Worm (Caenorhabditis elegans) whole organism, dauer: ENCODE data around the gene srz-102.

Source experiments
- unc-62 ChIP-seq: sonication (generic microtip); optimal IDR thresholded peaks from 2 replicates; lab custom pipeline; 2017; ENCODE audit warnings: missing biosample characterization, missing genetic modification reagents, missing genetic modification characterization

Gene srz-102

DNA sequence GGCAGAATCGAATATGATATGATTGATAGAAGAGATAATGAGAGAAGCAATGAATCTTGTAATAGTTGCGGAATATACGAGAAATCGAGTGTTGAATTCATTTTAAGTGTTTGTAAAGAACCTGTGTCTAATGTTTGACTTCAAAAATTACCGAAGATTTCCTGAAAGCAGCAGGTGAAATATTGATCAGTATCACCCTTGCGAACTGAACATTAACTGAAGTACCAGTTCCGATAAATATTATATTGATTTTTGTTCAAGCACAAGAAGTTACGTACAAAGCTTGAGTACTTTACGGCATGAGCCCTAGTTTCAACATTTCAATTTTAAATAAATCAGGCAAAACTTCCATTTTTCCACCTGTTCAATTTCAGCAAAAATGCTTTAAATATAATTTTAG, 8.1 kb upstream of the srz-102 start, which contains the start of gene srz-103:
srz-103 (minus strand) TSS at position 101 of the 400 bp plus-strand sequence.
- TF ChIP-seq unc-62 (GFP tag; lab: Kevin White, UChicago) = no peak

DNA sequence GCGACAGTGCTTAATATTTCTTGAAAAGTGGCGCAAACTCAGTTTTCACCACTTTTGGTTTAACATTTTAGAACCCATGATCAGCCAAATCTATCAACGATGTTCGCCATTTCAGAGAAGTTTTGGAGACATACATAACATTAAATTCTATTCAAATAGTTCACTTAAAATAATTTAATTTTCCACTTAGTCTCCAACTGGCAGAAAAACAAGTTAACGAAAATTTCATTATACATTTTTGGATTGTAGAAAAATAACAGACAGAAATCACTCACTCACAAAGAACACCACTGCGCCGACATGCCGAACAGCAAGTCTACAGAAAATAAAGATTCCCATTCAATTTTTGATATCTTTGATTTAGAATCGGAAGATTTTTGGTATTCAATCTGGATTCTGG, 7.3 kb upstream of the srz-102 start, which contains the start of gene srw-44:
srw-44 (plus strand) TSS at position 301 of the 400 bp plus-strand sequence.
- no peak for TF ChIP-seq unc-62 (GFP tag; lab: Kevin White, UChicago)

DNA sequence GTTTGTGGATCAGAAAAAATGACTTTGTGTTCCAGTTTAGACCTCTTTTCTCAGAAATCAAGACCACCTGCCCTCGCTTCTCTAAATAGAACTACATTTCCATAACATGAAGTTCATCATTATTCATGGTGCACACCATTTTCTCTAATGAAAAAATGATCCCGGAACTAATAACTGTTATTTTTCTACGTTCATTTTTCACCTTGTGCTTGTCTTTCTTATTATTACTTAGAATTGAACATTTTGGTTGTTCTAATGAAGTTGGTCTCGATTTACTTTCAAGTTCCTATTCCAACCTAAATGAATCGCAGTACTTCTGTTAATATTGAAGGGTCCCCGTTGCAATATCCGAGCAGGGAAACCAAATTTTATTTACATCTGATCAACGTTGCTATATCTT, 4.4 kb upstream of the srz-102 start, which contains the start of gene srw-36:
srw-36 (plus strand) TSS at position 301 of the 400 bp plus-strand sequence.
- TF ChIP-seq unc-62 (GFP tag; lab: Kevin White, UChicago) = no peak

DNA sequence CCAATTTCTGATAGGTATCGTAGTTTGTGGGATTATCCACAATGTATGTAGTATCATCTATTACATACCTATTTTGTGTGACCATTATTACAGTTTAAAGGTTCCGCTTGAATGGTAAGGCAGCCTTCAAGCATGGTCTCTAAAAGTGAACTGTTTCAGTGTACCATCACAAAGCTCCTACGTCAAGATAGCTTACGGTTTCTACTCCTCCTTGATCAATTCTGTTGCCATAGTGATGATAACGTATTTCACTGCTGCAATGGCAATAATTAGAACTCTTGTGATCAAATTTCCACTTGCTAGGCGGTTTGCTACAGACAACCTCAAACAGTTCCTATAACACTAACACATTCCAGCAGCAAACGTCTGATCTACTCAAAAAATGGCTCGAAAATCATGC, 4.0 kb upstream of the srz-102 start:
- no peak for TF ChIP-seq unc-62 (GFP tag; lab: Kevin White, UChicago)

DNA sequence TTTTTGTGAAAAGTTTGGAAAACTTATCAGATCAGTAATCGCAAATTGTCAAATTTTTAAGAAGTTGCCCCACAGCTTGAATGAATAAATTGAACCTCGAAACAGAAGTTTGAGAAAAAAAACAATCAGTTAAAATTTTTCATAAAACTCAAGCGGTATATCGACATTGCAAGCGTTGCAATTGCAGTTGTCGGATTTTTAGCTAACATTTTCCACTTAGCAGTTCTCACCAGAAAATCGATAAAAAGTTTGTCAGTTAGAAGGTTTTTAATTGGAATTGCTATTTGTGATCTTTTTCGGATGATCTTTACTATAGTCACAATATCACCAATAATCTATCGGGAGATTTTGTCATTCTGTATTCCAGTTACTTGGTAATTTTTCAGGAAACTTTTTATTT, 1.6 kb upstream of the srz-102 start, which contains the start of gene srw-43:
srw-43 (plus strand) TSS at position 301 of the 400 bp plus-strand sequence.
- TF ChIP-seq unc-62 (GFP tag; lab: Kevin White, UChicago) = no peak

DNA sequence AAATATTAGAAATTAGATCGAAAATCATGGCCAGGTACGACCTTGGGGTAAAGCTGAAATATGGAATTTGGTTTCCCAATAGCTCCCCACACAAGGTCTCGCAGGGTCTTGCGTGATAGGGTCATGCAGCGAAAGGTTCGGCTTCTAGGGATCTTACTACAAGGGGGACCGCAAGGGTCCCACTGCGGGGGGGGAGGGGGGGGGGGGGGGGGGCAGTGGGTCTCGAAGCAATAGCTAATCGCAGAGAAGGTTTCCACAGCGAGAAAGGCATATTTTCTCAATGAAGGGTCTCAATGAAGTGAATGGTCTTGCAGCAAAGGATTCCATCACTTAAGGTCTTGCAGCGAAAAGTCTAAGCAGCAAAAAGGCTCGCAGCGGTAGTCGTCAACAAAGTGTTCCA, 5.7 kb downstream of the srz-102 start:
- TF ChIP-seq unc-62 (GFP tag; lab: Kevin White, UChicago) = no peak

DNA sequence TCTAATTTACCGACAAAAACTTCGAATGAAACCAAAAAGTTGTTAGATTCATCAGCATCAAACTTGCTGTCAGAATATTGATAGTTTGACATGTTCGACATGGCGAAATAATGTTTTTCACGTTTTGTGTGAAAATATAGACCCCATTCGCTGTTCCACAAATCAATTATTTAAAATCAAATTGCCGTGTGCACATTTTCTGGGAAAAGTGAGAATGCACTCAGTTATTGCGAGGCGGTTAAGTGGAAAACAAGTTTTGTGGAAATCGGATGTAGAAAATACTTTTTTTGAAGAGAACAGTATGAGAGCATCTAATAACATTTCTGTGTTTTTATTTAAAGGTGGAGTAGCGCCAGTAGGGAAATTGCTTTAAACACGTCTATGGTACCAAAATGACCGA, 6.4 kb downstream of the srz-102 start, which contains the start of gene srw-42:
srw-42 (minus strand) TSS at position 101 of the 400 bp plus-strand sequence.
- TF ChIP-seq unc-62 (GFP tag; lab: Kevin White, UChicago) = no peak

DNA sequence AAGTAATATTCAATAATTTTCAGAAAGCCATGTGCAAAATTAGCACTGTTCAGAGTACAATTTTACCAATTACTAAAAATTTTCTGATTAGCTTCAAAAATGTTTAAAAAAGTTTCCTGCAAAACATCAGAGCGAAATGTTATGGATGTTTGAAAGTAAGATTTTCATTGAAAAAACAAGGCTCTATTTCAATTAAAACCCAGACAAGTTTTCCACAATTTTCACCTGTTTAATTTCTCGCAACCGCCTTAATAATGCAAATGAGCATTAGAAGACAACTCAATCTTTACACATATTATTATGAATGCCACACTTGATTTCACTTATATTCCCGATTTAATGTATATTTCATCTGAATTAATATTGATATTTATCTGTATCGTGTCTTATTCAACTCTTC, 7.2 kb downstream of the srz-102 start, which contains the start of gene srz-101:
srz-101 (plus strand) TSS at position 301 of the 400 bp plus-strand sequence.
- TF ChIP-seq unc-62 (GFP tag; lab: Kevin White, UChicago) = no peak

DNA sequence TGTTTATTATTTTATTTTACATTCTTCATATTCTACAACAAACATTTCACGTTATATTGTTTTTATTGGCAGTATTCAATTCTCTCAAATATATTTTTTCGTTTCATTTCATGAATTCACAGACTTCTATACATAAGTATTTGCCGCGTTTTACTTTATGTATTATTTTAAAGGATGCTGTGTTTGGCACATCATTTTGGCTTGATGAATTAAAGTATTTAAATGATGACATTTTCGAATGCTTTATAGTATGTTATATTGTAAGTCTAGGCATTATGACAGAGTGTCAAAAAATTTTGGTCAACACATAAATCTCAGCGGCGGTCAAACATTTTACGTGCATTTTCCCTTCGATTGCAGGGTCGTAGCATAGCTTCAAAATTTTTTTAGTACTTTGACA, 8.2 kb downstream of the srz-102 start:
- TF ChIP-seq unc-62 (GFP tag; lab: Kevin White, UChicago) = no peak

DNA sequence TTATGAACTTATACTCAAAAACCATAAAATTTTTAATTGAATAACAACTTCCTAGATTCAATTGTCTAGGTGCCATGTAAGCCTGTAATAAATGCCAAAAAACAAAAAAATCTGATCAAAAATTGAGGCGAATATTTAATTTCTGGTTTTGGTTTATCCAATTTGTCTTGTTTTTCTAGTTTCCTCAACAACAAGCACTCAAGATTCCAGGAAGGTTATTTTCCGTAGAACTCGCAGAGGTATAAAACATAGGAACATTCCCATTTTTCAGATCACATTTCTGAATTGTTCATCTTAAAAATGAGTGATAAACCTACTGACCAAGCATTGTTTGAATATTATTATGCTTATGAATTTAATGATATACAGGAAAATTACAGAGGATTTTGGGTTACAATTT, 9.9 kb downstream of the srz-102 start, which contains the start of gene srw-41:
srw-41 (plus strand) TSS at position 301 of the 400 bp plus-strand sequence.
- no peak for TF ChIP-seq unc-62 (GFP tag; lab: Kevin White, UChicago)

DNA sequence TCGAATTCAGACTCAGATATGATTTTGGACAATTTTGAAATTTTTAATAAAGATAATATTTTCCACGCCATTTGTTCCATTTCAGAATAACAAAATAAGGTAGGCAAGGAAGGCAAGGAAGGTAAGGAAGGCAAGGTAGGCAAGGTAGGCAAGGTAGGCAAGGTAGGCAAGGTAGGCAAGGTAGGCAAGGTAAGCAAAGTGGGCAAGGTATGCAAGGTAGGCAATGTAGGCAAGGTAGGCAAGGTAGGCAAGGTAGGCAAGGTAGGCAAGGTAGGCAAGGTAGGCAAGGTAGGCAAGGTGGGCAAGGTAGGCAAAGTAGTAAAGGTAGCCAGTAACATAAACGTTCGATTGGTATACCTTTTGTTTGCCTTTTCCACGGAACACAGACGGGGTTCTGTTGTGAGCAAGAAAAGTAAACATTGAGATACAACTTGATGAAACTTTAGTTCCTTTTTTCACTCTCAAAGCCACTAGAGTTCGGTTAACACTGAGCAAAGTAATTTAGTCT, 12.5 kb downstream of the srz-102 start, which contains the start of gene Y70C5C.1:
Y70C5C.1 (plus strand) TSS at position 458 of the 508 bp plus-strand sequence.
- no peak for TF ChIP-seq unc-62 (GFP tag; lab: Kevin White, UChicago)

DNA sequence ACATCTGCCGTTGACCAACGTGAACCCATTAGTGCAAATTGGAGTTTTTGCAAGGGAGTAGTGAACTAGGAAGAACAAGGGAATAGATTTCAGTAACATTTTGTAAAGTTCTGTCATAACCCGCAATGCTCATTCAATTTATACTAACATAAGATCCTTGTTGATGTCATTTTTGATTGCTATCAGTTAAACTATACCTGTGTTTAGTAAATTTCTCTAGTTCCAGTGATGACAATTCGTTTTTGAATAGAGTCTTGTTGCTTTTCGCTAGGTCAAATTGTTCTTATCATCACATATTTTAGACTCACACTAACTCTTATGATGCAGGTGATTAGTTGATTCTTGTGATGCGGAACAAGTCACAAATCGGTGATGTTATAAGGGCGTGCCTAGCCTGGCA, 19.2 kb downstream of the srz-102 start, which contains the start of gene clec-9:
clec-9 (minus strand) TSS at position 101 of the 400 bp plus-strand sequence.
- no peak for TF ChIP-seq unc-62 (GFP tag; lab: Kevin White, UChicago)

DNA sequence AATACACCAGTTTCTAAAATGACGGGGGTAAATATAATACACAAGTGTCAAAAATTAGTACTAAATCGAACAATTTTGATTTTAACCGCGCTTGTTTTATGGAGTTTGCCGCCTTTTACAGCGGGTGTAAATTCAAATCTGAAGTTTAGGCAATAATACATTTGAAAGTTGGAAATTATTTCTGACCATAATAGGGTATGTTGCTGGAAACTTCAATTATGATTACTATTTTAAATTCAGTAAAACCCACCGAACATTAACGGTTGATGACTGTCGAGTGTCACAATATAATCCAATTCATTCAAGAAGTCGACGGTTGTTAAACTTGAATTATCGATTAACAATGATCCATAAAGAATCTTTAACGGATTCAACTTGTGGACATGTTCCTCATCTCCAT, 26.5 kb downstream of the srz-102 start:
- TF ChIP-seq unc-62 (GFP tag; lab: Kevin White, UChicago) = no peak

DNA sequence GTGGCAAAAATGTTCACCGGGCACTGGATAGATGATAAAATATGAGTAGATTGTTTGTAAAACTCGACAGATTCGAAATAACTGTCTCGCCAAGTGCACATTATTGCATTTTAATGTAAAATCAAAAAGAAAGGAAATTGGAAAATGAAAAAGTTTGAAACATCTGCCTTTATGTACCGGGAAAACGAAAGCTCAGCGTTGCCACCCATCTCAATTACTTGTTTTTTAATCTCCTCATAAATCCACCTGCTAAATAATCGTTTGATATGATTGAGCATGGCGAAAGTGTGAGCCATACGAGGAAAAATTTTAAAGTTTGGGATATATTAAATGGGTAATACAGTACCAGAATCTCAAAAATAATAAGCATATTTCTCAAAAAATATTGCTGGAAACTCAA, 29.2 kb downstream of the srz-102 start, which contains the start of gene srh-137:
srh-137 (minus strand) TSS at position 101 of the 400 bp plus-strand sequence.
- no peak for TF ChIP-seq unc-62 (GFP tag; lab: Kevin White, UChicago)

DNA sequence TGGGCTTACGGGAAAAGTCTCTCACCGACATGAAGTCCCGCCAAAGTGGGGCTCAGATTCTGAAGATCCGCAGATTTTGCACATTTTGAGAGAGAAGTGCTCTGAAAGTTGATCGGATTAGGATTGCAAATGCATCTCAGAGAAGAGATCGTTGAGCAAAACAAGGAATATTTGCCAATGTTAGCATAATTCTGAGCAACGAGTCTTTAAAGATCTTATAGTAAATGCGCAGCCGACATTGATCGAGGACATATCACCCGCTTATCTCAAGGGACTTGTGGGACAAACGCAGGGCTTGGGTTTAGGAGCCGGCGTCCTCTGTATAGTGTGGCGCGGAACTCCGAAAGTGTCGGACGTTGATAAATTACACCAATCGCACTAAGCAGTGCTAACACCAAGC, 36.4 kb downstream of the srz-102 start, which contains the start of gene nhr-112:
nhr-112 (minus strand) TSS at position 101 of the 400 bp plus-strand sequence.
- no peak for TF ChIP-seq unc-62 (GFP tag; lab: Kevin White, UChicago)

DNA sequence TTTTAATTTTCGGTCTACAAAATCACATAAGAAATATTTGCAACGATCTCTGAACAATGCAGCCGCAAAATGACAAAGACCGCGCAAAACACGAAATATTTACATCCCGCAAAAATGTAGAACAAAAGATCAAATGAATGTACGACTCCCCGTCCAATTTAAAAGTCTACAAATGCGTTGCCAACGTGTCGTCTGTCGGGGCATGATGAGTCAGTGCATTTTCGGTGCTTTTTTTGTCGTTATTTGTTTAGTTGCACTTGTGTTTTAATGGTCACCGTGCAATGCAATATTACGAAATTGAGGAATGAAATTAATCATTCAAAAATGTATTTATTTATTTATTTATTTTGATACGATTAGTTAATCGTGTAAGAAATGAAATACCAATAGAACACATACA, 37.2 kb downstream of the srz-102 start:
- no peak for TF ChIP-seq unc-62 (GFP tag; lab: Kevin White, UChicago)

DNA sequence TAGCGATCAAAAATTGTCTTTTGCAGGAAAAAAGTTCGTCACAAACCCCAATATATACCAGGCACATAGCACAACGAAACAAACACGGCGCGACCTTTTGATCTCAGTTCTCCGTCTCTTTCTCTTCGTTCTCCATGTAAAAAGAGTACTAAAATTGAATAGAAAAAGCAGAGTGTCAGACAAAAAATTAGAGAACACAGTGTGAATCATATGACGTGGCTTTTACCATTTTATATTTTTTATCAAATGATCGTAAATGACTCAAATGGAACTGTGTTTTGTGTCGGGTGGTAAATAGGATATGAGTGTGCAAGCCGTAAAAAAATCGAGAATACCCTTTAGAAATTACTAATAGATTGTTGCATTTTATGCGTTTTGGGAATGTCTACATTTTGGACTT, 38.6 kb downstream of the srz-102 start:
- no peak for TF ChIP-seq unc-62 (GFP tag; lab: Kevin White, UChicago)
